Worm (Caenorhabditis elegans) whole organism, L4 larva: ENCODE results near the gene mip-2.

ENCODE experiments used
- D1046.2 ChIP-seq: fragments of 200-800 bp; sonication (Bioruptor generic); IDR thresholded peaks from 2 replicates; pipeline ENCODE4 v1.3.6; 2022; ENCODE audit warnings: missing genetic modification characterization, missing compliant biosample characterization
- F44E2.7 ChIP-seq: fragments of 200-800 bp; sonication (Bioruptor generic); IDR thresholded peaks from 2 replicates; pipeline ENCODE4 v2.1.2; 2022; ENCODE audit warnings: missing genetic modification characterization, missing compliant biosample characterization
- T20F7.1 ChIP-seq: fragments of 200-800 bp; sonication (Bioruptor generic); optimal IDR thresholded peaks from 2 replicates; lab custom pipeline; 2018; ENCODE audit warnings: mild to moderate bottlenecking, missing genetic modification characterization, missing compliant biosample characterization
- Y75B8A.6 ChIP-seq: fragments of 200-800 bp; sonication (Bioruptor generic); IDR thresholded peaks from 2 replicates; pipeline ENCODE4 v1.3.6; 2022; ENCODE audit warnings: missing genetic modification reagents, missing genetic modification characterization, missing compliant biosample characterization
- ZK337.2 ChIP-seq: fragments of 200-800 bp; sonication (Bioruptor generic); IDR thresholded peaks from 2 replicates; pipeline ENCODE4 v1.3.6; 2022; ENCODE audit warnings: missing genetic modification reagents, missing genetic modification characterization, missing compliant biosample characterization
- ZK546.5 ChIP-seq, 2 experiments: sonication (generic microtip); optimal IDR thresholded peaks; 2 replicates each; lab custom pipeline; 2017; ENCODE audit warnings: missing biosample characterization in 2 of 2, missing genetic modification characterization in 2 of 2
- aha-1 ChIP-seq: fragments of 150-350 bp; peaks from one replicate; lab custom pipeline; 2014; ENCODE audit warnings: missing biosample characterization, missing genetic modification characterization
- ama-1 ChIP-seq: fragments of 150-350 bp; optimal IDR thresholded peaks from 2 replicates; lab custom pipeline; 2014; ENCODE audit warnings: inconsistent platforms, mixed read lengths
- attf-4 ChIP-seq: sonication (generic microtip); optimal IDR thresholded peaks from 3 replicates; lab custom pipeline; 2017; ENCODE audit warnings: missing biosample characterization, missing genetic modification characterization
- ceh-28 ChIP-seq: fragments of 150-350 bp; optimal IDR thresholded peaks from 2 replicates; lab custom pipeline; 2014; ENCODE audit warnings: missing biosample characterization, missing genetic modification reagents, missing genetic modification characterization
- ceh-32 ChIP-seq: sonication (generic microtip); optimal IDR thresholded peaks from 2 replicates; lab custom pipeline; 2016; ENCODE audit warnings: mild to moderate bottlenecking, missing genetic modification characterization, missing compliant biosample characterization; ENCODE audit not compliant: poor library complexity
- ceh-62 ChIP-seq: sonication (generic microtip); optimal IDR thresholded peaks from 2 replicates; lab custom pipeline; 2017; ENCODE audit warnings: missing biosample characterization, missing genetic modification characterization
- ctbp-1 ChIP-seq: fragments of 200-800 bp; sonication (Bioruptor generic); IDR thresholded peaks from 2 replicates; pipeline ENCODE4 v1.3.6; 2022; ENCODE audit warnings: missing genetic modification reagents, missing genetic modification characterization, missing compliant biosample characterization
- daf-12 ChIP-seq: fragments of 150-350 bp; optimal IDR thresholded peaks from 2 replicates; lab custom pipeline; 2014; ENCODE audit warnings: missing biosample characterization, missing genetic modification reagents, missing genetic modification characterization
- daf-16 ChIP-seq, 3 experiments: sonication (generic microtip); optimal IDR thresholded peaks; 2 replicates each; lab custom pipeline; 2016 to 2017; ENCODE audit warnings: missing genetic modification characterization in 3 of 3, missing genetic modification reagents in 3 of 3, mild to moderate bottlenecking in 2 of 3, missing compliant biosample characterization in 2 of 3, missing biosample characterization in 1 of 3, moderate library complexity in 1 of 3
- daf-19 ChIP-seq: fragments of 200-800 bp; sonication (Bioruptor generic); conservative IDR thresholded peaks from 2 replicates; pipeline ENCODE4 v1.3.6; 2022; ENCODE audit warnings: missing genetic modification characterization, missing compliant biosample characterization
- dmd-6 ChIP-seq: fragments of 200-800 bp; sonication (Bioruptor generic); IDR thresholded peaks from 2 replicates; pipeline ENCODE4 v1.3.6; 2022; ENCODE audit warnings: missing genetic modification reagents, missing genetic modification characterization, missing compliant biosample characterization
- dpl-1 ChIP-seq: fragments of 150-350 bp; optimal IDR thresholded peaks from 2 replicates; lab custom pipeline; 2014; ENCODE audit warnings: missing biosample characterization, missing genetic modification reagents, missing genetic modification characterization
- duxl-1 ChIP-seq: sonication (generic microtip); optimal IDR thresholded peaks from 2 replicates; lab custom pipeline; 2016; ENCODE audit warnings: mild to moderate bottlenecking, missing genetic modification characterization, moderate library complexity, missing compliant biosample characterization; ENCODE audit not compliant: poor library complexity
- dve-1 ChIP-seq: sonication (generic microtip); optimal IDR thresholded peaks from 2 replicates; lab custom pipeline; 2017; ENCODE audit warnings: antibody characterized with exemption, mild to moderate bottlenecking, missing genetic modification characterization, missing compliant biosample characterization; ENCODE audit not compliant: insufficient read depth
- egl-27 ChIP-seq: sonication (generic microtip); optimal IDR thresholded peaks from 3 replicates; lab custom pipeline; 2017; ENCODE audit warnings: missing biosample characterization, missing genetic modification reagents, missing genetic modification characterization
- fos-1 ChIP-seq: fragments of 150-350 bp; optimal IDR thresholded peaks from 2 replicates; lab custom pipeline; 2014; ENCODE audit warnings: missing biosample characterization, missing genetic modification characterization
- hif-1 ChIP-seq, 2 experiments: sonication (generic microtip); optimal IDR thresholded peaks; 2 replicates each; lab custom pipeline; 2016 to 2017; ENCODE audit warnings: missing compliant biosample characterization in 2 of 2, missing genetic modification characterization in 2 of 2, missing genetic modification reagents in 2 of 2, missing genotype in 2 of 2, mild to moderate bottlenecking in 1 of 2
- hlh-11 ChIP-seq: fragments of 200-800 bp; sonication (Bioruptor generic); optimal IDR thresholded peaks from 2 replicates; lab custom pipeline; 2018; ENCODE audit warnings: mild to moderate bottlenecking, missing genetic modification characterization, missing compliant biosample characterization
- hlh-30 ChIP-seq: sonication (generic microtip); optimal IDR thresholded peaks from 2 replicates; lab custom pipeline; 2017; ENCODE audit warnings: antibody characterized with exemption, mild to moderate bottlenecking, missing genetic modification characterization, missing compliant biosample characterization; ENCODE audit not compliant: insufficient read depth
- lim-7 ChIP-seq: fragments of 200-800 bp; sonication (Bioruptor generic); IDR thresholded peaks from 2 replicates; pipeline ENCODE4 v1.3.6; 2022; ENCODE audit warnings: missing genetic modification characterization, missing compliant biosample characterization
- lin-1 ChIP-seq: fragments of 200-800 bp; sonication (Bioruptor generic); IDR thresholded peaks from 2 replicates; pipeline ENCODE4 v1.3.6; 2022; ENCODE audit warnings: missing genetic modification reagents, missing genetic modification characterization, missing compliant biosample characterization
- lin-13 ChIP-seq: fragments of 150-350 bp; optimal IDR thresholded peaks from 2 replicates; lab custom pipeline; 2014; ENCODE audit warnings: missing biosample characterization, missing genetic modification reagents, missing genetic modification characterization
- lin-39 ChIP-seq: fragments of 150-350 bp; optimal IDR thresholded peaks from 2 replicates; lab custom pipeline; 2014; ENCODE audit warnings: missing biosample characterization, missing genetic modification reagents, missing genetic modification characterization
- mdt-29 ChIP-seq: fragments of 200-800 bp; sonication (Bioruptor generic); IDR thresholded peaks from 2 replicates; pipeline ENCODE4 v1.3.6; 2022; ENCODE audit warnings: missing genetic modification reagents, missing genetic modification characterization, missing compliant biosample characterization
- nhr-102 ChIP-seq: sonication (generic microtip); optimal IDR thresholded peaks from 2 replicates; lab custom pipeline; 2016; ENCODE audit warnings: mild to moderate bottlenecking, missing genetic modification characterization, moderate library complexity, missing compliant biosample characterization
- nhr-28 ChIP-seq: fragments of 150-350 bp; optimal IDR thresholded peaks from 2 replicates; lab custom pipeline; 2014; ENCODE audit warnings: missing biosample characterization, missing genetic modification characterization
- nhr-42 ChIP-seq: fragments of 200-800 bp; sonication (Bioruptor generic); IDR thresholded peaks from 2 replicates; pipeline ENCODE4 v1.3.6; 2022; ENCODE audit warnings: missing genetic modification characterization, missing compliant biosample characterization
- nhr-48 ChIP-seq: sonication (generic microtip); optimal IDR thresholded peaks from 2 replicates; lab custom pipeline; 2016; ENCODE audit warnings: mild to moderate bottlenecking, missing genetic modification characterization, missing compliant biosample characterization
- pha-4 ChIP-seq, 2 experiments: fragments of 150-350 bp in 1 of 2; fragments of 200-800 bp in 1 of 2; sonication (Bioruptor generic) in 1 of 2; IDR thresholded peaks in 1 of 2; optimal IDR thresholded peaks in 1 of 2; 2 replicates each; pipeline versions ENCODE4 v1.3.6 to Lab custom; 2014 to 2022; ENCODE audit warnings: missing genetic modification characterization in 2 of 2, missing genetic modification reagents in 2 of 2, missing biosample characterization in 1 of 2, missing compliant biosample characterization in 1 of 2
- pqm-1 ChIP-seq: sonication (generic microtip); optimal IDR thresholded peaks from 2 replicates; lab custom pipeline; 2017; ENCODE audit warnings: missing biosample characterization, missing genetic modification characterization
- rbr-2 ChIP-seq: sonication (generic microtip); optimal IDR thresholded peaks from 2 replicates; lab custom pipeline; 2016; ENCODE audit warnings: missing genotype, missing genetic modification characterization, missing compliant biosample characterization
- set-16 ChIP-seq: fragments of 200-800 bp; sonication (Bioruptor generic); IDR thresholded peaks from 2 replicates; pipeline ENCODE4 v1.3.6; 2022; ENCODE audit warnings: missing genetic modification reagents, missing genetic modification characterization, missing compliant biosample characterization
- skn-1 ChIP-seq: fragments of 150-350 bp; optimal IDR thresholded peaks from 2 replicates; lab custom pipeline; 2014; ENCODE audit warnings: missing biosample characterization, missing genetic modification characterization
- tag-97 ChIP-seq: fragments of 200-800 bp; sonication (Bioruptor generic); IDR thresholded peaks from 2 replicates; pipeline ENCODE4 v1.3.6; 2022; ENCODE audit warnings: missing genetic modification characterization, missing compliant biosample characterization
- tra-1 ChIP-seq: fragments of 200-800 bp; sonication (Bioruptor generic); IDR thresholded peaks from 2 replicates; pipeline ENCODE4 v1.3.6; 2022; ENCODE audit warnings: missing genetic modification reagents, missing genetic modification characterization, missing compliant biosample characterization
- unc-130 ChIP-seq: sonication (generic microtip); optimal IDR thresholded peaks from 2 replicates; lab custom pipeline; 2016; ENCODE audit warnings: missing genetic modification reagents, missing genetic modification characterization, missing compliant biosample characterization
- zfp-3 ChIP-seq: fragments of 200-800 bp; sonication (Bioruptor generic); conservative IDR thresholded peaks from 2 replicates; pipeline ENCODE4 v1.3.6; 2022; ENCODE audit warnings: missing genetic modification reagents, missing genetic modification characterization, missing compliant biosample characterization
- ztf-7 ChIP-seq: fragments of 150-350 bp; optimal IDR thresholded peaks from 2 replicates; lab custom pipeline; 2014; ENCODE audit warnings: missing biosample characterization, missing genetic modification characterization

mip-2 gene

ce11 chrV:13645848-13646578 lies 25.7 kb downstream of the mip-2 start (continued):
- TF ChIP-seq ZK337.2 (GFP tag; lab: Robert Waterston, UW): peak; percentile 24; the same call in 1 of the 2 replicates
- no peak for TF ChIP-seq unc-130
- TF ChIP-seq nhr-48 (tag; lab: Kevin White, UChicago): no peak
- TF ChIP-seq nhr-42 (GFP tag; lab: Robert Waterston, UW): peak; percentile 40; the same call in 1 of the 2 replicates
- no peak for TF ChIP-seq ceh-28
- no peak for TF ChIP-seq T20F7.1 (GFP tag; lab: Kevin White, UChicago)
- TF ChIP-seq pha-4 (GFP tag; IDR thresholded peaks at IDR 0.05; lab: Robert Waterston, UW): peak; percentile 100
- no peak for TF ChIP-seq pha-4 (tag; optimal IDR thresholded peaks at IDR 0.05; lab: Kevin White, UChicago)
- TF ChIP-seq tag-97 (GFP tag; lab: Robert Waterston, UW): peak; percentile 78; the same call in 1 of the 2 replicates
- TF ChIP-seq, all 104 proteins: peak for 24

ce11 chrV:13638040-13638439 lies 33.7 kb downstream of the mip-2 start:
- TF ChIP-seq nhr-28: peak; percentile 69
- TF ChIP-seq duxl-1 (tag; lab: Kevin White, UChicago): no peak
- no peak for TF ChIP-seq hif-1 (tag; optimal IDR thresholded peaks at IDR 0.05; lab: Kevin White, UChicago)
- no peak for TF ChIP-seq aha-1 (tag; lab: Kevin White, UChicago)
- TF ChIP-seq zfp-3 (GFP tag; lab: Robert Waterston, UW): no peak
- no peak for TF ChIP-seq skn-1
- TF ChIP-seq egl-27 (tag; lab: Kevin White, UChicago): no peak
- no peak for TF ChIP-seq tag-97 (GFP tag; lab: Robert Waterston, UW)
- TF ChIP-seq daf-19: no peak
- no peak for TF ChIP-seq ctbp-1 (GFP tag; lab: Robert Waterston, UW)
- TF ChIP-seq dpl-1 (GFP tag; lab: Kevin White, UChicago): no peak
- TF ChIP-seq lin-1 (GFP tag; lab: Robert Waterston, UW): no peak
- TF ChIP-seq dve-1 (tag; lab: Kevin White, UChicago): peak; percentile 37
- TF ChIP-seq fos-1 (tag; lab: Kevin White, UChicago): no peak
- no peak for TF ChIP-seq ztf-7 (tag; lab: Kevin White, UChicago)
- TF ChIP-seq hlh-30 (tag; lab: Kevin White, UChicago): no peak
- TF ChIP-seq lim-7: no peak
- TF ChIP-seq ZK337.2 (GFP tag; lab: Robert Waterston, UW): no peak
- TF ChIP-seq tra-1 (GFP tag; lab: Robert Waterston, UW): no peak
- TF ChIP-seq F44E2.7 (GFP tag; lab: Robert Waterston, UW): no peak
- TF ChIP-seq lin-39 (tag; lab: Kevin White, UChicago): no peak
- TF ChIP-seq mdt-29: no peak
- peak; percentile 78 for TF ChIP-seq dmd-6 (GFP tag; lab: Robert Waterston, UW)
- TF ChIP-seq ceh-32 (tag; lab: Kevin White, UChicago): no peak
- peak; percentile 69 for TF ChIP-seq pqm-1 (tag; lab: Kevin White, UChicago)
- TF ChIP-seq ceh-62 (tag; lab: Kevin White, UChicago): no peak
- no peak for TF ChIP-seq daf-12 (tag; lab: Kevin White, UChicago)
- no peak for TF ChIP-seq attf-4 (tag; lab: Kevin White, UChicago)
- no peak for TF ChIP-seq D1046.2 (GFP tag; lab: Robert Waterston, UW)
- peak; percentile 9 for TF ChIP-seq hlh-11 (tag; lab: Kevin White, UChicago)
- no peak for TF ChIP-seq daf-16 (GFP tag; optimal IDR thresholded peaks at IDR 0.05; lab: Kevin White, UChicago)
- peak; percentile 43 for TF ChIP-seq daf-16 (tag; optimal IDR thresholded peaks at IDR 0.05; lab: Kevin White, UChicago)
- TF ChIP-seq rbr-2 (tag; lab: Kevin White, UChicago): no peak
- TF ChIP-seq ama-1 (lab: Kevin White, UChicago): no peak
- no peak for TF ChIP-seq set-16 (GFP tag; lab: Robert Waterston, UW)
- TF ChIP-seq ZK546.5 (tag; optimal IDR thresholded peaks at IDR 0.05; lab: Kevin White, UChicago): no peak
- TF ChIP-seq nhr-48 (tag; lab: Kevin White, UChicago): no peak
- no peak for TF ChIP-seq lin-13 (GFP tag; lab: Kevin White, UChicago)
- no peak for TF ChIP-seq Y75B8A.6 (GFP tag; lab: Robert Waterston, UW)
- no peak for TF ChIP-seq nhr-102 (tag; lab: Kevin White, UChicago)
- TF ChIP-seq, all 104 proteins: peak for 6
